Worm (Caenorhabditis elegans) whole organism, L4 larva: Measurements from ENCODE around the gene F40E10.5.
A peak's percentile ranks its signal among the peaks of the same experiment; 100 is the strongest.

Experiments
- attf-4 ChIP-seq: sonication (generic microtip); optimal IDR thresholded peaks from 3 replicates; lab custom pipeline; 2017; ENCODE audit warnings: missing biosample characterization, missing genetic modification characterization
- egl-43 ChIP-seq: fragments of 200-800 bp; sonication (Bioruptor generic); IDR thresholded peaks from 2 replicates; pipeline ENCODE4 v1.3.6; 2022; ENCODE audit warnings: missing genetic modification reagents, missing genetic modification characterization, missing compliant biosample characterization
- pqm-1 ChIP-seq: sonication (generic microtip); optimal IDR thresholded peaks from 2 replicates; lab custom pipeline; 2017; ENCODE audit warnings: missing biosample characterization, missing genetic modification characterization
- unc-39 ChIP-seq: sonication (generic microtip); optimal IDR thresholded peaks from 2 replicates; lab custom pipeline; 2017; ENCODE audit warnings: missing biosample characterization, missing genetic modification characterization

ce11 chrX:14739466-14739865, 37.9 kb downstream of the F40E10.5 start:
- TF ChIP-seq egl-43 (GFP tag; lab: Robert Waterston, UW) (no peak), unc-39 (tag; lab: Kevin White, UChicago) (no peak), pqm-1 (tag; lab: Kevin White, UChicago) (peak; percentile 9), attf-4 (tag; lab: Kevin White, UChicago) (no peak)
